Fruit fly (Drosophila melanogaster) whole organism, embryonic: ENCODE measurements around the gene Myo10A.

Source experiments
- BtbVII ChIP-seq: fragments of 200-800 bp; sonication (Bioruptor generic); optimal IDR thresholded peaks from 3 replicates; lab custom pipeline; 2017; ENCODE audit warnings: missing biosample characterization, mild to moderate bottlenecking, missing genetic modification characterization
- CG10209 ChIP-seq: fragments of 200-800 bp; sonication (Bioruptor generic); optimal IDR thresholded peaks from 3 replicates; lab custom pipeline; 2017; ENCODE audit warnings: missing biosample characterization, mild to moderate bottlenecking, missing genetic modification characterization, missing genetic modification reagents
- CG10462 ChIP-seq: fragments of 200-800 bp; sonication (Bioruptor generic); optimal IDR thresholded peaks from 2 replicates; lab custom pipeline; 2016; ENCODE audit warnings: missing biosample characterization, missing genetic modification characterization
- CG10654 ChIP-seq: fragments of 200-800 bp; sonication (Bioruptor generic); optimal IDR thresholded peaks from 2 replicates; lab custom pipeline; 2016; ENCODE audit warnings: missing biosample characterization, missing genetic modification characterization
- CG11093 ChIP-seq: fragments of 200-800 bp; sonication (Bioruptor generic); IDR thresholded peaks from 3 replicates; pipeline ENCODE4 v1.3.6; 2022; ENCODE audit warnings: missing biosample characterization, missing genetic modification characterization
- CG12219 ChIP-seq: fragments of 200-800 bp; sonication (Bioruptor generic); optimal IDR thresholded peaks from 3 replicates; lab custom pipeline; 2018; ENCODE audit warnings: missing biosample characterization, mild to moderate bottlenecking, missing genetic modification characterization
- CG1233 ChIP-seq: fragments of 200-800 bp; sonication (Bioruptor generic); optimal IDR thresholded peaks from 4 replicates; lab custom pipeline; 2018; ENCODE audit warnings: missing biosample characterization, mild to moderate bottlenecking, missing genetic modification characterization
- CG13894 ChIP-seq: fragments of 200-800 bp; sonication (Bioruptor generic); optimal IDR thresholded peaks from 3 replicates; lab custom pipeline; 2018; ENCODE audit warnings: missing biosample characterization, mild to moderate bottlenecking, missing genetic modification characterization, moderate library complexity
- CG17385 ChIP-seq: fragments of 200-800 bp; sonication (Bioruptor generic); optimal IDR thresholded peaks from 3 replicates; lab custom pipeline; 2018; ENCODE audit warnings: missing biosample characterization, mild to moderate bottlenecking, missing genetic modification characterization
- CG17912 ChIP-seq: fragments of 200-800 bp; sonication (Bioruptor generic); optimal IDR thresholded peaks from 2 replicates; lab custom pipeline; 2018; ENCODE audit warnings: missing biosample characterization, mild to moderate bottlenecking, missing genetic modification characterization
- CG2199 ChIP-seq: fragments of 200-800 bp; sonication (Bioruptor generic); IDR thresholded peaks from 3 replicates; pipeline ENCODE4 v1.3.6; 2022; ENCODE audit warnings: missing biosample characterization, missing genetic modification characterization
- CG32532 ChIP-seq: fragments of 200-800 bp; sonication (Bioruptor generic); IDR thresholded peaks from 2 replicates; pipeline ENCODE4 v1.3.6; 2022; ENCODE audit warnings: missing biosample characterization, missing genetic modification characterization
- CG3847 ChIP-seq: fragments of 200-800 bp; sonication (Bioruptor generic); IDR thresholded peaks from 2 replicates; pipeline ENCODE4 v1.3.6; 2022; ENCODE audit warnings: missing biosample characterization, missing genetic modification characterization
- CG3995 ChIP-seq: fragments of 200-800 bp; sonication (Bioruptor generic); optimal IDR thresholded peaks from 3 replicates; lab custom pipeline; 2016; ENCODE audit warnings: missing biosample characterization, missing genetic modification characterization
- CG4282 ChIP-seq: fragments of 200-800 bp; sonication (Bioruptor generic); optimal IDR thresholded peaks from 2 replicates; lab custom pipeline; 2016; ENCODE audit warnings: missing biosample characterization, missing genetic modification characterization
- CG4328 ChIP-seq: fragments of 200-800 bp; sonication (Bioruptor generic); optimal IDR thresholded peaks from 3 replicates; lab custom pipeline; 2017; ENCODE audit warnings: missing biosample characterization, missing genetic modification reagents, missing genetic modification characterization
- CG4617 ChIP-seq: fragments of 200-800 bp; sonication (Bioruptor generic); optimal IDR thresholded peaks from 3 replicates; lab custom pipeline; 2016; ENCODE audit warnings: missing biosample characterization, missing genetic modification characterization, borderline replicate concordance
- CG4854 ChIP-seq: fragments of 200-800 bp; sonication (Bioruptor generic); optimal IDR thresholded peaks from 2 replicates; lab custom pipeline; 2016; ENCODE audit warnings: missing biosample characterization, missing genetic modification characterization, inconsistent platforms
- CG7271 ChIP-seq: fragments of 200-800 bp; sonication (Bioruptor generic); optimal IDR thresholded peaks from 2 replicates; lab custom pipeline; 2018; ENCODE audit warnings: missing biosample characterization, mild to moderate bottlenecking, missing genetic modification characterization, moderate library complexity
- CG7372 ChIP-seq: fragments of 200-800 bp; sonication (Bioruptor generic); IDR thresholded peaks from 2 replicates; pipeline ENCODE4 v1.3.6; 2022; ENCODE audit warnings: missing biosample characterization, missing genetic modification characterization
- CG7839 ChIP-seq: fragments of 200-800 bp; sonication (Bioruptor generic); optimal IDR thresholded peaks from 3 replicates; lab custom pipeline; 2018; ENCODE audit warnings: missing biosample characterization, mild to moderate bottlenecking, missing genetic modification characterization, moderate library complexity
- CG7928 ChIP-seq: fragments of 200-800 bp; sonication (Bioruptor generic); optimal IDR thresholded peaks from 2 replicates; lab custom pipeline; 2017; ENCODE audit warnings: missing biosample characterization, mild to moderate bottlenecking, missing genetic modification characterization
- CG9609 ChIP-seq: fragments of 200-800 bp; sonication (Bioruptor generic); optimal IDR thresholded peaks from 3 replicates; lab custom pipeline; 2016; ENCODE audit warnings: missing biosample characterization, missing genetic modification characterization
- CG9727 ChIP-seq: fragments of 200-800 bp; sonication (Bioruptor generic); optimal IDR thresholded peaks from 3 replicates; lab custom pipeline; 2017; ENCODE audit warnings: missing biosample characterization, mild to moderate bottlenecking, missing genetic modification characterization
- CrebB ChIP-seq: fragments of 200-800 bp; sonication (Bioruptor generic); optimal IDR thresholded peaks from 3 replicates; lab custom pipeline; 2018; ENCODE audit warnings: missing biosample characterization, mild to moderate bottlenecking, missing genetic modification characterization
- Dll ChIP-seq: fragments of 200-800 bp; sonication (Bioruptor generic); IDR thresholded peaks from 4 replicates; pipeline ENCODE4 v1.3.6; 2022; ENCODE audit warnings: missing biosample characterization, missing genetic modification characterization; ENCODE audit not compliant: partially characterized antibody
- Meics ChIP-seq: fragments of 200-800 bp; sonication (Bioruptor generic); optimal IDR thresholded peaks from 2 replicates; lab custom pipeline; 2017; ENCODE audit warnings: missing biosample characterization, mild to moderate bottlenecking, missing genetic modification characterization
- NFAT ChIP-seq: fragments of 200-800 bp; sonication (Bioruptor generic); IDR thresholded peaks from 2 replicates; pipeline ENCODE4 v1.3.6; 2022; ENCODE audit warnings: missing biosample characterization, missing genetic modification characterization
- Nf-YA ChIP-seq: fragments of 200-800 bp; sonication (Bioruptor generic); IDR thresholded peaks from 2 replicates; pipeline ENCODE4 v1.3.6; 2022; ENCODE audit warnings: missing biosample characterization, missing genetic modification characterization
- Rfx ChIP-seq: fragments of 200-800 bp; sonication (Bioruptor generic); IDR thresholded peaks from 2 replicates; pipeline ENCODE4 v1.3.6; 2022; ENCODE audit warnings: missing biosample characterization, missing genetic modification characterization
- TFAM ChIP-seq: fragments of 200-800 bp; sonication (Bioruptor generic); optimal IDR thresholded peaks from 2 replicates; lab custom pipeline; 2017; ENCODE audit warnings: missing biosample characterization, missing genetic modification characterization, inconsistent platforms
- Xrp1 ChIP-seq: fragments of 200-800 bp; sonication (Bioruptor generic); IDR thresholded peaks from 2 replicates; pipeline ENCODE4 v1.3.6; 2022; ENCODE audit warnings: missing biosample characterization, missing genetic modification characterization
- ac ChIP-seq: fragments of 200-800 bp; sonication (Bioruptor generic); optimal IDR thresholded peaks from 3 replicates; lab custom pipeline; 2017; ENCODE audit warnings: missing biosample characterization, mild to moderate bottlenecking, missing genetic modification characterization
- ase ChIP-seq: fragments of 200-800 bp; sonication (Bioruptor generic); IDR thresholded peaks from 3 replicates; pipeline ENCODE4 v1.3.6; 2022; ENCODE audit warnings: missing biosample characterization, missing genetic modification characterization
- chm ChIP-seq: fragments of 200-800 bp; sonication (Bioruptor generic); IDR thresholded peaks from 2 replicates; pipeline ENCODE4 v1.3.6; 2022; ENCODE audit warnings: missing biosample characterization, missing genetic modification characterization
- corto ChIP-seq: fragments of 200-800 bp; sonication (Bioruptor generic); optimal IDR thresholded peaks from 2 replicates; lab custom pipeline; 2016; ENCODE audit warnings: missing biosample characterization, mild to moderate bottlenecking, missing genetic modification characterization, moderate library complexity
- da ChIP-seq: fragments of 200-800 bp; sonication (Bioruptor generic); optimal IDR thresholded peaks from 2 replicates; lab custom pipeline; 2016; ENCODE audit warnings: missing biosample characterization, missing genetic modification characterization
- gce ChIP-seq: fragments of 200-800 bp; sonication (Bioruptor generic); IDR thresholded peaks from 3 replicates; pipeline ENCODE4 v1.3.6; 2022; ENCODE audit warnings: missing biosample characterization, missing genetic modification characterization
- grau ChIP-seq: fragments of 200-800 bp; optimal IDR thresholded peaks from 3 replicates; lab custom pipeline; 2019; ENCODE audit warnings: missing biosample characterization, mild to moderate bottlenecking, missing genetic modification characterization, moderate library complexity
- ind ChIP-seq: fragments of 200-800 bp; sonication (Bioruptor generic); optimal IDR thresholded peaks from 3 replicates; lab custom pipeline; 2016; ENCODE audit warnings: missing biosample characterization, missing genetic modification characterization
- jumu ChIP-seq: fragments of 200-800 bp; sonication (Bioruptor generic); optimal IDR thresholded peaks from 3 replicates; lab custom pipeline; 2016; ENCODE audit warnings: missing biosample characterization, missing genetic modification characterization
- luna ChIP-seq: fragments of 200-800 bp; sonication (Bioruptor generic); optimal IDR thresholded peaks from 2 replicates; lab custom pipeline; 2016; ENCODE audit warnings: missing biosample characterization, missing genetic modification characterization
- mirr ChIP-seq: fragments of 200-800 bp; sonication (Bioruptor generic); optimal IDR thresholded peaks from 3 replicates; lab custom pipeline; 2018; ENCODE audit warnings: missing biosample characterization, mild to moderate bottlenecking, missing genetic modification characterization
- nerfin-2 ChIP-seq: fragments of 200-800 bp; sonication (Bioruptor generic); IDR thresholded peaks from 2 replicates; pipeline ENCODE4 v1.3.6; 2022; ENCODE audit warnings: missing biosample characterization, missing genetic modification characterization; ENCODE audit not compliant: partially characterized antibody
- nom ChIP-seq: fragments of 200-800 bp; sonication (Bioruptor generic); optimal IDR thresholded peaks from 2 replicates; lab custom pipeline; 2017; ENCODE audit warnings: missing biosample characterization, missing genetic modification characterization, mild to moderate bottlenecking, moderate library complexity, missing genetic modification reagents
- org-1 ChIP-seq: fragments of 200-800 bp; sonication (Bioruptor generic); optimal IDR thresholded peaks from 2 replicates; lab custom pipeline; 2017; ENCODE audit warnings: missing biosample characterization, missing genetic modification characterization
- peb ChIP-seq: fragments of 200-800 bp; sonication (Bioruptor generic); IDR thresholded peaks from 2 replicates; pipeline ENCODE4 v1.3.6; 2022; ENCODE audit warnings: missing biosample characterization, missing genetic modification characterization
- psq ChIP-seq: fragments of 200-800 bp; sonication (Bioruptor generic); optimal IDR thresholded peaks from 2 replicates; lab custom pipeline; 2017; ENCODE audit warnings: missing biosample characterization, missing genetic modification characterization
- sd ChIP-seq: fragments of 200-800 bp; sonication (Bioruptor generic); optimal IDR thresholded peaks from 3 replicates; lab custom pipeline; 2018; ENCODE audit warnings: missing biosample characterization, mild to moderate bottlenecking, missing genetic modification characterization, moderate library complexity
- tin ChIP-seq: fragments of 200-800 bp; sonication (Bioruptor generic); optimal IDR thresholded peaks from 3 replicates; lab custom pipeline; 2016; ENCODE audit warnings: missing biosample characterization, missing genetic modification characterization
- unc-4 ChIP-seq: fragments of 200-800 bp; sonication (Bioruptor generic); IDR thresholded peaks from 2 replicates; pipeline ENCODE4 v1.3.6; 2022; ENCODE audit warnings: missing biosample characterization, missing genetic modification characterization; ENCODE audit not compliant: partially characterized antibody

The Myo10A gene

dm6 chrX:10893208-10893607 is 37.4 kb upstream of the Myo10A start (continued):
- TF ChIP-seq ind (no peak), grau (tag; lab: Kevin White, UChicago) (no peak), CG7372 (GFP tag; lab: Robert Waterston, UW) (no peak), Xrp1 (GFP tag; lab: Robert Waterston, UW) (0 out of 2 replicates have a peak, but pooled peaks have one; percentile 20)

DNA sequence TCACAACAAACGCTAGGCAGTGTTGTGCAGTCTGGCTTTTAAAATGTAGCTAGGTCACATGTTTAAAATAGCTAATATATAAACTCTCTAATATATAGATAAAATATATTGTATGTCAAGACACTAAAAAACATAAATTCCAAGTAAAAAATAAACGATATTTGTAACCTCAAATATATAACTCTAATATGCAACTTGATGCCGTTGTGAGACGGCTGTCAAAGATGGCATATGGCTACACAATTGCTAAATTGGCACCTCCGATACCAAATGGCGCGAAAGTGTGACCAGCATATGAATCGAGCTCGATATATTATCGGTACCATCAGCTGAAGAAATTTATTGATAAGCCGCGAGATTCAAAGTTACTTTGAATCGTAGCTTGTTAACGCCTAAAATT is 31.4 kb upstream of the Myo10A start, which contains the start of gene CG1582:
Gene CG1582, minus strand, starts transcription at position 71 of the 400 bp plus-strand sequence.
- no peak for TF ChIP-seq tin (GFP tag; lab: Kevin White, UChicago)
- no peak for TF ChIP-seq CG4854 (GFP tag; lab: Kevin White, UChicago)
- TF ChIP-seq Rfx, result peak; percentile 52; the same call in 1 of the 2 replicates
- TF ChIP-seq CG4328 (GFP tag; lab: Kevin White, UChicago), result no peak
- TF ChIP-seq CG17385 (GFP tag; lab: Kevin White, UChicago), result no peak
- TF ChIP-seq CG2199 (GFP tag; lab: Robert Waterston, UW), result no peak
- TF ChIP-seq ac, result no peak
- no peak for TF ChIP-seq CrebB (tag; lab: Kevin White, UChicago)
- no peak for TF ChIP-seq CG3995 (GFP tag; lab: Kevin White, UChicago)
- TF ChIP-seq unc-4 (GFP tag; lab: Robert Waterston, UW), result peak; percentile 42; the same call in 1 of the 2 replicates
- TF ChIP-seq CG9609 (GFP tag; lab: Kevin White, UChicago), result no peak
- no peak for TF ChIP-seq CG12219 (GFP tag; lab: Kevin White, UChicago)
- no peak for TF ChIP-seq mirr (GFP tag; lab: Kevin White, UChicago)
- TF ChIP-seq CG10654 (GFP tag; lab: Kevin White, UChicago), result no peak
- no peak for TF ChIP-seq TFAM
- TF ChIP-seq Nf-YA (GFP tag; lab: Robert Waterston, UW), result no peak
- no peak for TF ChIP-seq CG4282 (GFP tag; lab: Kevin White, UChicago)
- TF ChIP-seq CG13894 (tag; lab: Kevin White, UChicago), result no peak
- TF ChIP-seq CG4617, result peak; percentile 11
- no peak for TF ChIP-seq org-1 (GFP tag; lab: Kevin White, UChicago)
- TF ChIP-seq chm (GFP tag; lab: Robert Waterston, UW), result no peak
- no peak for TF ChIP-seq Meics
- TF ChIP-seq jumu (GFP tag; lab: Kevin White, UChicago), result no peak
- TF ChIP-seq sd, result no peak
- no peak for TF ChIP-seq ase
- peak; percentile 18 for TF ChIP-seq CG10209
- TF ChIP-seq CG1233, result no peak
- TF ChIP-seq nom, result no peak
- TF ChIP-seq CG7928 (GFP tag; lab: Kevin White, UChicago), result no peak
- TF ChIP-seq CG11093 (GFP tag; lab: Robert Waterston, UW), result no peak
- TF ChIP-seq CG7839, result no peak
- no peak for TF ChIP-seq CG7271 (tag; lab: Kevin White, UChicago)
- TF ChIP-seq psq (GFP tag; lab: Kevin White, UChicago), result no peak
- no peak for TF ChIP-seq CG9727 (GFP tag; lab: Kevin White, UChicago)
- TF ChIP-seq corto (GFP tag; lab: Kevin White, UChicago), result no peak
- no peak for TF ChIP-seq gce (GFP tag; lab: Robert Waterston, UW)
- no peak for TF ChIP-seq Dll
- TF ChIP-seq CG17912 (GFP tag; lab: Kevin White, UChicago), result no peak
- no peak for TF ChIP-seq luna (GFP tag; lab: Kevin White, UChicago)
- no peak for TF ChIP-seq nerfin-2 (GFP tag; lab: Robert Waterston, UW)
- no peak for TF ChIP-seq da (GFP tag; lab: Kevin White, UChicago)
- no peak for TF ChIP-seq CG10462 (GFP tag; lab: Kevin White, UChicago)
- peak; percentile 57 for TF ChIP-seq CG3847
- TF ChIP-seq peb (GFP tag; lab: Robert Waterston, UW), result no peak
- TF ChIP-seq NFAT (GFP tag; lab: Robert Waterston, UW), result no peak
- TF ChIP-seq BtbVII, result no peak
- TF ChIP-seq CG32532, result no peak
